Fruit fly (Drosophila melanogaster): ENCODE measurements around the gene CG31041.

dm6 chr3R:29556003-29556467, 34.7 kb downstream of the CG31041 start, which contains the start of gene Dr:
- TF ChIP-seq Dif (GFP tag; optimal IDR thresholded peaks at IDR 0.05; ENCODE audit: partially characterized antibody) (peak; percentile 24), psq (GFP tag; optimal IDR thresholded peaks at IDR 0.05) (peak; percentile 34), tai (GFP tag; optimal IDR thresholded peaks at IDR 0.05) (no peak), ey (GFP tag; optimal IDR thresholded peaks at IDR 0.05) (no peak), pan (optimal IDR thresholded peaks at IDR 0.05) (no peak)

All from whole organism, wandering third instar larva.